Worm (Caenorhabditis elegans) whole organism, L4/young adult: Measurements from ENCODE around the gene ceh-30.

Experiments used
- dao-5 ChIP-seq: sonication (generic microtip); optimal IDR thresholded peaks from 2 replicates; lab custom pipeline; 2016; ENCODE audit warnings: missing genotype, missing genetic modification characterization, moderate library complexity, missing compliant biosample characterization
- him-1 ChIP-seq: sonication (generic microtip); optimal IDR thresholded peaks from 2 replicates; lab custom pipeline; 2016; ENCODE audit warnings: missing genotype, missing genetic modification reagents, missing genetic modification characterization, missing compliant biosample characterization

DNA sequence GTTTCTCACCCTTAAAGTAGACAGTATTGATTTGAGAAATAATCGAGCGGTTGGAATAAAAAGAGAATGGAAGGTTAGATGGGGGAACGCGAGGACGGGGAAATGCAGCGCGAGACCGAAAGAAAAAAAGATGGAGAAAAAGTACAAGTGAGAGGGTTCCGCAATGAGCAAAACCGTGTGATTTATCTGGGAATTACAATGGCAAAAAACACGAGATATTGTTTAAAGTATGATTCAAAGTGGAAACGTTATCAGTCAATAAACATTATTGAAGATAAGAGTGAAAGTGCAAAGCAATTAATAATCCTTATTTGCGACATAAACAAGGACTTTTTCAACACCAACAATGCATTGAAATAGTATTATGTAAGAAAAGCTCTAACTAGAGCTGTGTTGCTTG lies 38.8 kb downstream of the ceh-30 start, which contains the start of gene ztf-13:
- TF ChIP-seq him-1 (tag; lab: Kevin White, UChicago) (no peak), dao-5 (no peak)
